Worm (Caenorhabditis elegans) whole organism, L1 larva: Measurements from ENCODE around the gene C26B2.7.

Source experiments
- C04F5.9 ChIP-seq: sonication (generic microtip); optimal IDR thresholded peaks from 2 replicates; lab custom pipeline; 2016; ENCODE audit warnings: missing genetic modification characterization, missing compliant biosample characterization
- C16A3.4 ChIP-seq: fragments of 150-350 bp; optimal IDR thresholded peaks from 2 replicates; lab custom pipeline; 2014; ENCODE audit warnings: missing biosample characterization, missing genetic modification characterization
- aly-2 ChIP-seq: fragments of 150-350 bp; optimal IDR thresholded peaks from 2 replicates; lab custom pipeline; 2014; ENCODE audit warnings: missing biosample characterization, missing genetic modification characterization
- blmp-1 ChIP-seq: fragments of 150-350 bp; optimal IDR thresholded peaks from 2 replicates; lab custom pipeline; 2014; ENCODE audit warnings: missing biosample characterization, missing genetic modification characterization
- ceh-63 ChIP-seq: fragments of 200-800 bp; sonication (Bioruptor generic); optimal IDR thresholded peaks from 2 replicates; lab custom pipeline; 2018; ENCODE audit warnings: mild to moderate bottlenecking, missing genetic modification characterization, missing compliant biosample characterization
- ceh-88 ChIP-seq: fragments of 200-800 bp; sonication (Bioruptor generic); IDR thresholded peaks from 2 replicates; pipeline ENCODE4 v1.3.6; 2022; ENCODE audit warnings: missing genetic modification characterization, missing compliant biosample characterization
- ces-1 ChIP-seq: fragments of 150-350 bp; optimal IDR thresholded peaks from 2 replicates; lab custom pipeline; 2014; ENCODE audit warnings: missing biosample characterization, missing genetic modification reagents, missing genetic modification characterization
- dpl-1 ChIP-seq, 3 experiments: fragments of 150-350 bp in 2 of 3; sonication (generic microtip) in 1 of 3; optimal IDR thresholded peaks; 2 replicates each; lab custom pipeline; 2014 to 2017; ENCODE audit warnings: missing biosample characterization in 3 of 3, missing genetic modification characterization in 3 of 3, missing genetic modification reagents in 3 of 3
- efl-1 ChIP-seq, 4 experiments: fragments of 150-350 bp; optimal IDR thresholded peaks in 3 of 4; peaks in 1 of 4; 1 replicate in 1 of 4; 2 replicates in 3 of 4; lab custom pipeline; 2014; ENCODE audit warnings: missing biosample characterization in 2 of 4, missing genetic modification characterization in 2 of 4, missing genetic modification reagents in 2 of 4
- efl-3 ChIP-seq: fragments of 200-800 bp; sonication (Bioruptor generic); optimal IDR thresholded peaks from 2 replicates; lab custom pipeline; 2018; ENCODE audit warnings: mild to moderate bottlenecking, missing genetic modification characterization, missing compliant biosample characterization
- egl-13 ChIP-seq: sonication (generic microtip); optimal IDR thresholded peaks from 2 replicates; lab custom pipeline; 2016; ENCODE audit warnings: missing genotype, missing genetic modification reagents, missing genetic modification characterization, missing compliant biosample characterization
- egl-27 ChIP-seq, 2 experiments: fragments of 150-350 bp in 1 of 2; sonication (generic microtip); optimal IDR thresholded peaks; 3 replicates each; lab custom pipeline; 2017 to 2018; ENCODE audit warnings: missing biosample characterization in 2 of 2, missing genetic modification characterization in 2 of 2, missing genetic modification reagents in 2 of 2
- elt-2 ChIP-seq: sonication (generic microtip); optimal IDR thresholded peaks from 2 replicates; lab custom pipeline; 2016; ENCODE audit warnings: missing genetic modification characterization, mild to moderate bottlenecking, inconsistent platforms, missing compliant biosample characterization, missing genetic modification reagents
- elt-3 ChIP-seq, 6 experiments: fragments of 150-350 bp in 1 of 6; sonication (generic microtip); optimal IDR thresholded peaks; 2 replicates each; lab custom pipeline; 2017 to 2018; ENCODE audit warnings: missing biosample characterization in 6 of 6, missing genetic modification characterization in 6 of 6, inconsistent platforms in 1 of 6
- fkh-10 ChIP-seq: sonication (generic microtip); optimal IDR thresholded peaks from 2 replicates; lab custom pipeline; 2017; ENCODE audit warnings: missing biosample characterization, missing genetic modification reagents, missing genetic modification characterization
- fos-1 ChIP-seq: fragments of 150-350 bp; optimal IDR thresholded peaks from 2 replicates; lab custom pipeline; 2014; ENCODE audit warnings: missing biosample characterization, missing genetic modification characterization
- grh-1 ChIP-seq: fragments of 200-800 bp; sonication (Bioruptor generic); IDR thresholded peaks from 2 replicates; pipeline ENCODE4 v1.3.6; 2022; ENCODE audit warnings: missing genetic modification reagents, missing genetic modification characterization, missing compliant biosample characterization
- hlh-17 ChIP-seq: fragments of 200-800 bp; sonication (Bioruptor generic); optimal IDR thresholded peaks from 2 replicates; lab custom pipeline; 2018; ENCODE audit warnings: missing genetic modification characterization, mild to moderate bottlenecking, missing compliant biosample characterization, moderate library complexity, borderline replicate concordance
- hlh-4 ChIP-seq: sonication (generic microtip); optimal IDR thresholded peaks from 2 replicates; lab custom pipeline; 2016; ENCODE audit warnings: mild to moderate bottlenecking, missing genetic modification characterization, missing compliant biosample characterization
- hpl-2 ChIP-seq: fragments of 150-350 bp; optimal IDR thresholded peaks from 2 replicates; lab custom pipeline; 2014; ENCODE audit warnings: missing biosample characterization, missing genetic modification reagents, missing genetic modification characterization
- isw-1 ChIP-seq: fragments of 200-800 bp; sonication (Bioruptor generic); IDR thresholded peaks from 2 replicates; pipeline ENCODE4 v1.3.6; 2022; ENCODE audit warnings: missing genetic modification characterization, missing compliant biosample characterization
- jun-1 ChIP-seq: fragments of 150-350 bp; optimal IDR thresholded peaks from 2 replicates; lab custom pipeline; 2014; ENCODE audit warnings: missing biosample characterization, missing genetic modification reagents, missing genetic modification characterization
- lin-13 ChIP-seq: fragments of 150-350 bp; optimal IDR thresholded peaks from 2 replicates; lab custom pipeline; 2014; ENCODE audit warnings: missing biosample characterization, missing genetic modification reagents, missing genetic modification characterization
- lin-15B ChIP-seq: fragments of 150-350 bp; sonication (generic microtip); optimal IDR thresholded peaks from 3 replicates; lab custom pipeline; 2014; ENCODE audit warnings: missing biosample characterization, missing genetic modification characterization
- lin-35 ChIP-seq, 2 experiments: fragments of 150-350 bp; optimal IDR thresholded peaks; 2 replicates each; lab custom pipeline; 2014; ENCODE audit warnings: missing biosample characterization in 2 of 2, missing genetic modification characterization in 2 of 2, missing genetic modification reagents in 2 of 2
- lir-3 ChIP-seq: sonication (generic microtip); optimal IDR thresholded peaks from 2 replicates; lab custom pipeline; 2016; ENCODE audit warnings: mild to moderate bottlenecking, missing genetic modification characterization, moderate library complexity, missing compliant biosample characterization; ENCODE audit not compliant: poor library complexity
- lsy-2 ChIP-seq, 2 experiments: fragments of 150-350 bp; optimal IDR thresholded peaks; 2 replicates each; lab custom pipeline; 2014; ENCODE audit warnings: missing biosample characterization in 2 of 2, missing genetic modification characterization in 2 of 2
- mab-9 ChIP-seq: fragments of 200-800 bp; sonication (Bioruptor generic); IDR thresholded peaks from 2 replicates; pipeline ENCODE4 v1.3.6; 2022; ENCODE audit warnings: missing genetic modification reagents, missing genetic modification characterization, missing compliant biosample characterization
- mdl-1 ChIP-seq, 2 experiments: fragments of 150-350 bp; optimal IDR thresholded peaks; 2 replicates each; lab custom pipeline; 2014 to 2017; ENCODE audit warnings: missing biosample characterization in 2 of 2, missing genetic modification characterization in 2 of 2, inconsistent platforms in 1 of 2
- mef-2 ChIP-seq: fragments of 150-350 bp; optimal IDR thresholded peaks from 2 replicates; lab custom pipeline; 2014; ENCODE audit warnings: missing biosample characterization, missing genetic modification characterization
- mep-1 ChIP-seq: fragments of 150-350 bp; optimal IDR thresholded peaks from 2 replicates; lab custom pipeline; 2014; ENCODE audit warnings: missing biosample characterization, missing genetic modification characterization
- nhr-12 ChIP-seq: sonication (generic microtip); optimal IDR thresholded peaks from 2 replicates; lab custom pipeline; 2017; ENCODE audit warnings: missing biosample characterization, missing genetic modification characterization
- nhr-20 ChIP-seq: sonication (generic microtip); optimal IDR thresholded peaks from 2 replicates; lab custom pipeline; 2016; ENCODE audit warnings: mild to moderate bottlenecking, missing genetic modification characterization, missing compliant biosample characterization
- nhr-47 ChIP-seq: sonication (generic microtip); optimal IDR thresholded peaks from 2 replicates; lab custom pipeline; 2016; ENCODE audit warnings: mild to moderate bottlenecking, missing genetic modification characterization, moderate library complexity, missing compliant biosample characterization
- nhr-71 ChIP-seq: sonication (generic microtip); optimal IDR thresholded peaks from 2 replicates; lab custom pipeline; 2016; ENCODE audit warnings: mild to moderate bottlenecking, missing genetic modification characterization, moderate library complexity, missing compliant biosample characterization
- nhr-77 ChIP-seq: fragments of 150-350 bp; optimal IDR thresholded peaks from 2 replicates; lab custom pipeline; 2014; ENCODE audit warnings: missing biosample characterization, missing genetic modification characterization
- nhr-85 ChIP-seq: sonication (generic microtip); peaks from one replicate; lab custom pipeline; 2016; ENCODE audit warnings: missing genetic modification characterization, inconsistent platforms, missing compliant biosample characterization
- nhr-90 ChIP-seq: sonication (generic microtip); optimal IDR thresholded peaks from 2 replicates; lab custom pipeline; 2016; ENCODE audit warnings: mild to moderate bottlenecking, missing genetic modification characterization, missing compliant biosample characterization; ENCODE audit not compliant: poor library complexity
- pax-3 ChIP-seq: fragments of 200-800 bp; sonication (Bioruptor generic); optimal IDR thresholded peaks from 2 replicates; lab custom pipeline; 2018; ENCODE audit warnings: mild to moderate bottlenecking, missing genetic modification characterization, moderate library complexity, missing compliant biosample characterization
- pqm-1 ChIP-seq: sonication (generic microtip); optimal IDR thresholded peaks from 3 replicates; lab custom pipeline; 2017; ENCODE audit warnings: missing biosample characterization, missing genetic modification characterization
- skn-1 ChIP-seq: fragments of 150-350 bp; optimal IDR thresholded peaks from 2 replicates; lab custom pipeline; 2014; ENCODE audit warnings: missing biosample characterization, missing genetic modification characterization
- snpc-4 ChIP-seq: fragments of 150-350 bp; optimal IDR thresholded peaks from 2 replicates; lab custom pipeline; 2014; ENCODE audit warnings: missing biosample characterization, missing genetic modification characterization
- snu-23 ChIP-seq: sonication (generic microtip); optimal IDR thresholded peaks from 2 replicates; lab custom pipeline; 2016; ENCODE audit warnings: missing genetic modification characterization, missing compliant biosample characterization
- sup-37 ChIP-seq: fragments of 200-800 bp; sonication (Bioruptor generic); optimal IDR thresholded peaks from 2 replicates; lab custom pipeline; 2018; ENCODE audit warnings: mild to moderate bottlenecking, missing genetic modification characterization, missing compliant biosample characterization
- swsn-7 ChIP-seq: sonication (generic microtip); optimal IDR thresholded peaks from 2 replicates; lab custom pipeline; 2016; ENCODE audit warnings: missing genetic modification characterization, missing compliant biosample characterization
- tbx-2 ChIP-seq: sonication (generic microtip); optimal IDR thresholded peaks from 2 replicates; lab custom pipeline; 2016; ENCODE audit warnings: missing genetic modification characterization, missing compliant biosample characterization
- tlp-1 ChIP-seq: fragments of 150-350 bp; optimal IDR thresholded peaks from 2 replicates; lab custom pipeline; 2014; ENCODE audit warnings: missing biosample characterization, missing genetic modification characterization
- unc-130 ChIP-seq: fragments of 150-350 bp; optimal IDR thresholded peaks from 2 replicates; lab custom pipeline; 2017; ENCODE audit warnings: missing biosample characterization, missing genetic modification characterization, inconsistent platforms
- unc-62 ChIP-seq: fragments of 150-350 bp; optimal IDR thresholded peaks from 2 replicates; lab custom pipeline; 2014; ENCODE audit warnings: missing biosample characterization, missing genetic modification reagents, missing genetic modification characterization
- unc-98 ChIP-seq: fragments of 200-800 bp; sonication (Bioruptor generic); IDR thresholded peaks from 2 replicates; pipeline ENCODE4 v1.3.6; 2022; ENCODE audit warnings: missing genetic modification characterization, missing compliant biosample characterization
- xbp-1 ChIP-seq: sonication (generic microtip); optimal IDR thresholded peaks from 2 replicates; lab custom pipeline; 2016; ENCODE audit warnings: missing genetic modification characterization, missing compliant biosample characterization
- zip-4 ChIP-seq: fragments of 200-800 bp; sonication (Bioruptor generic); optimal IDR thresholded peaks from 2 replicates; lab custom pipeline; 2018; ENCODE audit warnings: mild to moderate bottlenecking, missing genetic modification characterization, moderate library complexity, missing compliant biosample characterization
- ztf-4 ChIP-seq: fragments of 150-350 bp; optimal IDR thresholded peaks from 2 replicates; lab custom pipeline; 2014; ENCODE audit warnings: missing biosample characterization, missing genetic modification characterization

C26B2.7 gene

DNA sequence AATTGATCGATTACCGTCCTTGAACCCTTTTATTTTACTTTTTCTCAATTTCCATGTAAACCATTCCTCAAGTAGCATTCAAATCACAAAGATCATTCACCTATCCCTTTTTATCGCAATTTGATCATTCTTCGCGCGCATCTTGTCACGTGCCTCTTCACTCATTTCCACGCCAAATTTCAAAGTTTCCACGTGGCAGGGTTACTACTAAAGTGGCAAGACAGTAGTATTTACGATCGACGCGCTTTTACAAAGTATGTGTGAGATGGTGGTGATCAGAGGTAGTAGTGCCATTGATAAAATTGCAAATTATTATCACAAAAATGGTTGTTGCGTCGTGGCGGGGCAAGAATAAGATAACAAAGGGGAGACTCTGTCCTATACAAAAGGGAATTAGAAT lies 12.3 kb downstream of the C26B2.7 start:
- TF ChIP-seq jun-1 (tag; lab: Kevin White, UChicago) = peak; percentile 20
- no peak for TF ChIP-seq C04F5.9
- no peak for TF ChIP-seq egl-27 (tag; optimal IDR thresholded peaks at IDR 0.05; lab: Kevin White, UChicago)
- TF ChIP-seq skn-1 (tag; lab: Kevin White, UChicago) = no peak
- TF ChIP-seq efl-1 (optimal IDR thresholded peaks at IDR 0.05; lab: Kevin White, UChicago) = peak; percentile 5 to 22
- peak; percentile 2 to 90 for TF ChIP-seq efl-1 (GFP tag; optimal IDR thresholded peaks at IDR 0.05 in 1 of 2; lab: Kevin White, UChicago)
- no peak for TF ChIP-seq fos-1
- TF ChIP-seq dpl-1 (GFP tag; optimal IDR thresholded peaks at IDR 0.05; lab: Kevin White, UChicago) = peak; percentile 53 to 58 (median 56)
- no peak for TF ChIP-seq egl-13 (tag; lab: Kevin White, UChicago)
- no peak for TF ChIP-seq hpl-2 (GFP tag; lab: Kevin White, UChicago)
- TF ChIP-seq grh-1 = peak; percentile 80
- peak; percentile 99 for TF ChIP-seq nhr-85 (tag; lab: Kevin White, UChicago)
- no peak for TF ChIP-seq unc-98 (GFP tag; lab: Robert Waterston, UW)
- no peak for TF ChIP-seq snpc-4 (tag; lab: Kevin White, UChicago)
- TF ChIP-seq zip-4 (GFP tag; lab: Kevin White, UChicago) = no peak
- TF ChIP-seq tbx-2 (tag; lab: Kevin White, UChicago) = peak; percentile 83
- peak; percentile 38 for TF ChIP-seq xbp-1
- no peak for TF ChIP-seq mef-2 (tag; lab: Kevin White, UChicago)
- TF ChIP-seq aly-2 (tag; lab: Kevin White, UChicago) = no peak
- TF ChIP-seq snu-23 (GFP tag; lab: Kevin White, UChicago) = peak; percentile 89
- no peak for TF ChIP-seq nhr-77
- peak; percentile 78 for TF ChIP-seq mep-1 (tag; lab: Kevin White, UChicago)
- TF ChIP-seq fkh-10 (GFP tag; lab: Kevin White, UChicago) = no peak
- TF ChIP-seq unc-62 (GFP tag; lab: Kevin White, UChicago) = no peak
- TF ChIP-seq tlp-1 (tag; lab: Kevin White, UChicago) = no peak
- no peak for TF ChIP-seq mab-9
- TF ChIP-seq blmp-1 (tag; lab: Kevin White, UChicago) = peak; percentile 93
- TF ChIP-seq elt-2 (tag; lab: Kevin White, UChicago) = peak; percentile 83
- TF ChIP-seq sup-37 (GFP tag; lab: Kevin White, UChicago) = no peak
- no peak for TF ChIP-seq ces-1
- no peak for TF ChIP-seq pax-3 (tag; lab: Kevin White, UChicago)
- TF ChIP-seq lir-3 (tag; lab: Kevin White, UChicago) = peak; percentile 32
- TF ChIP-seq ceh-88 (GFP tag; lab: Robert Waterston, UW) = no peak
- TF ChIP-seq nhr-12 (tag; lab: Kevin White, UChicago) = no peak
- TF ChIP-seq ceh-63 (GFP tag; lab: Kevin White, UChicago) = no peak
- peak; percentile 97 for TF ChIP-seq nhr-71 (tag; lab: Kevin White, UChicago)
- peak in 5 of 6 experiments; percentile 90 to 99 (median 91) for TF ChIP-seq elt-3 (tag; optimal IDR thresholded peaks at IDR 0.05; lab: Kevin White, UChicago)
- no peak for TF ChIP-seq hlh-17 (GFP tag; lab: Kevin White, UChicago)
- peak; percentile 28 for TF ChIP-seq swsn-7 (tag; lab: Kevin White, UChicago)
- TF ChIP-seq efl-3 (GFP tag; lab: Kevin White, UChicago) = no peak
- TF ChIP-seq mdl-1 (tag; optimal IDR thresholded peaks at IDR 0.05; lab: Kevin White, UChicago) = peak in 1 of 2 experiments; percentile 98
- TF ChIP-seq pqm-1 (tag; lab: Kevin White, UChicago) = peak; percentile 66
- peak; percentile 95 for TF ChIP-seq nhr-90 (tag; lab: Kevin White, UChicago)
- TF ChIP-seq unc-130 = peak; percentile 76
- TF ChIP-seq lin-35 (GFP tag; optimal IDR thresholded peaks at IDR 0.05; lab: Kevin White, UChicago) = peak in 1 of 2 experiments; percentile 86
- no peak for TF ChIP-seq hlh-4 (tag; lab: Kevin White, UChicago)
- no peak for TF ChIP-seq lin-15B
- TF ChIP-seq ztf-4 = peak; percentile 9
- peak; percentile 64 for TF ChIP-seq C16A3.4 (tag; lab: Kevin White, UChicago)
- TF ChIP-seq isw-1 (GFP tag; lab: Robert Waterston, UW) = no peak
- TF ChIP-seq lin-13 (GFP tag; lab: Kevin White, UChicago) = peak; percentile 43
- TF ChIP-seq nhr-47 (tag; lab: Kevin White, UChicago) = peak; percentile 78
- TF ChIP-seq lsy-2 (tag; optimal IDR thresholded peaks at IDR 0.05; lab: Kevin White, UChicago) = peak; percentile 57
- TF ChIP-seq nhr-20 (tag; lab: Kevin White, UChicago) = peak; percentile 99
